Fruit fly (Drosophila melanogaster) whole organism, prepupa: ENCODE results near the gene tweek.

Source experiments
- CG10669 ChIP-seq: fragments of 200-800 bp; sonication (Bioruptor generic); optimal IDR thresholded peaks from 3 replicates; lab custom pipeline; 2018; ENCODE audit warnings: missing biosample characterization, mild to moderate bottlenecking, missing genetic modification characterization, moderate library complexity
- CG11294 ChIP-seq: fragments of 200-800 bp; sonication (Bioruptor generic); IDR thresholded peaks from 2 replicates; pipeline ENCODE4 v1.3.6; 2022; ENCODE audit warnings: missing biosample characterization, missing genetic modification characterization
- CG15336 ChIP-seq: fragments of 200-800 bp; sonication (Bioruptor generic); IDR thresholded peaks from 2 replicates; pipeline ENCODE4 v1.3.6; 2022; ENCODE audit warnings: missing biosample characterization, missing genetic modification characterization
- CG16779 ChIP-seq: fragments of 200-800 bp; sonication (Bioruptor generic); optimal IDR thresholded peaks from 3 replicates; lab custom pipeline; 2017; ENCODE audit warnings: missing biosample characterization, mild to moderate bottlenecking, missing genetic modification characterization
- CG3032 ChIP-seq: fragments of 200-800 bp; optimal IDR thresholded peaks from 2 replicates; lab custom pipeline; 2019; ENCODE audit warnings: missing biosample characterization, mild to moderate bottlenecking, missing genetic modification characterization, moderate library complexity
- CG31627 ChIP-seq: fragments of 200-800 bp; sonication (Bioruptor generic); optimal IDR thresholded peaks from 3 replicates; lab custom pipeline; 2016; ENCODE audit warnings: missing biosample characterization, missing genetic modification characterization
- CG32006 ChIP-seq: fragments of 200-800 bp; sonication (Bioruptor generic); optimal IDR thresholded peaks from 3 replicates; lab custom pipeline; 2017; ENCODE audit warnings: missing biosample characterization, mild to moderate bottlenecking, missing genetic modification characterization
- CG34406 ChIP-seq: fragments of 200-800 bp; sonication (Bioruptor generic); optimal IDR thresholded peaks from 3 replicates; lab custom pipeline; 2016; ENCODE audit warnings: missing biosample characterization, missing genetic modification characterization
- CG3919 ChIP-seq: fragments of 200-800 bp; sonication (Bioruptor generic); optimal IDR thresholded peaks from 3 replicates; lab custom pipeline; 2016; ENCODE audit warnings: missing biosample characterization, missing genetic modification characterization
- CG6276 ChIP-seq: fragments of 200-800 bp; sonication (Bioruptor generic); optimal IDR thresholded peaks from 2 replicates; lab custom pipeline; 2017; ENCODE audit warnings: missing biosample characterization, mild to moderate bottlenecking, missing genetic modification characterization
- CG6792 ChIP-seq: fragments of 200-800 bp; sonication (Bioruptor generic); optimal IDR thresholded peaks from 3 replicates; lab custom pipeline; 2016; ENCODE audit warnings: missing biosample characterization, missing genetic modification characterization
- CG7368 ChIP-seq: fragments of 200-800 bp; sonication (Bioruptor generic); optimal IDR thresholded peaks from 3 replicates; lab custom pipeline; 2016; ENCODE audit warnings: missing biosample characterization, missing genetic modification characterization
- CG8319 ChIP-seq: fragments of 200-800 bp; sonication (Bioruptor generic); optimal IDR thresholded peaks from 3 replicates; lab custom pipeline; 2016; ENCODE audit warnings: missing biosample characterization, missing genetic modification characterization
- CG8632 ChIP-seq: fragments of 200-800 bp; sonication (Bioruptor generic); optimal IDR thresholded peaks from 3 replicates; lab custom pipeline; 2016; ENCODE audit warnings: missing biosample characterization, missing genetic modification characterization
- Eip75B ChIP-seq: fragments of 200-800 bp; sonication (Bioruptor generic); optimal IDR thresholded peaks from 3 replicates; lab custom pipeline; 2016; ENCODE audit warnings: missing biosample characterization, missing genetic modification characterization
- Eip93F ChIP-seq: fragments of 200-800 bp; sonication (Bioruptor generic); optimal IDR thresholded peaks from 2 replicates; lab custom pipeline; 2016; ENCODE audit warnings: missing biosample characterization, mild to moderate bottlenecking, missing genetic modification characterization
- Ets96B ChIP-seq: fragments of 200-800 bp; optimal IDR thresholded peaks from 2 replicates; lab custom pipeline; 2019; ENCODE audit warnings: missing biosample characterization, mild to moderate bottlenecking, missing genetic modification characterization, moderate library complexity
- Hr38 ChIP-seq: sonication (Bioruptor generic); optimal IDR thresholded peaks from 2 replicates; lab custom pipeline; 2016; ENCODE audit warnings: missing biosample characterization, missing genetic modification characterization
- Hr39 ChIP-seq: fragments of 200-800 bp; sonication (Bioruptor generic); optimal IDR thresholded peaks from 2 replicates; lab custom pipeline; 2016; ENCODE audit warnings: missing biosample characterization, missing genetic modification characterization
- Lpt ChIP-seq: fragments of 200-800 bp; sonication (Bioruptor generic); optimal IDR thresholded peaks from 3 replicates; lab custom pipeline; 2016; ENCODE audit warnings: missing biosample characterization, missing genetic modification characterization
- Met ChIP-seq: fragments of 200-800 bp; sonication (Bioruptor generic); optimal IDR thresholded peaks from 3 replicates; lab custom pipeline; 2016; ENCODE audit warnings: missing biosample characterization, missing genetic modification characterization
- Smox ChIP-seq: fragments of 200-800 bp; sonication (Bioruptor generic); optimal IDR thresholded peaks from 3 replicates; lab custom pipeline; 2016; ENCODE audit warnings: missing biosample characterization, missing genetic modification characterization
- Sox15 ChIP-seq: fragments of 200-800 bp; sonication (Bioruptor generic); optimal IDR thresholded peaks from 3 replicates; lab custom pipeline; 2016; ENCODE audit warnings: missing biosample characterization, missing genetic modification characterization
- achi ChIP-seq: fragments of 200-800 bp; sonication (Bioruptor generic); optimal IDR thresholded peaks from 3 replicates; lab custom pipeline; 2016; ENCODE audit warnings: missing biosample characterization, missing genetic modification characterization
- acj6 ChIP-seq: fragments of 200-800 bp; sonication (Bioruptor generic); optimal IDR thresholded peaks from 3 replicates; lab custom pipeline; 2016; ENCODE audit warnings: missing biosample characterization, missing genetic modification characterization
- cyc ChIP-seq: fragments of 200-800 bp; sonication (Bioruptor generic); optimal IDR thresholded peaks from 3 replicates; lab custom pipeline; 2016; ENCODE audit warnings: missing biosample characterization, missing genetic modification characterization
- dac ChIP-seq: fragments of 200-800 bp; sonication (Bioruptor generic); optimal IDR thresholded peaks from 2 replicates; lab custom pipeline; 2017; ENCODE audit warnings: missing biosample characterization, mild to moderate bottlenecking, missing genetic modification characterization
- dsx ChIP-seq: fragments of 200-800 bp; optimal IDR thresholded peaks from 3 replicates; lab custom pipeline; 2019; ENCODE audit warnings: missing biosample characterization, mild to moderate bottlenecking, missing genetic modification characterization, moderate library complexity; ENCODE audit not compliant: poor library complexity, severe bottlenecking
- eg ChIP-seq: fragments of 200-800 bp; sonication (Bioruptor generic); IDR thresholded peaks from 3 replicates; pipeline ENCODE4 v1.3.6; 2022; ENCODE audit warnings: missing biosample characterization, missing genetic modification characterization
- esn ChIP-seq: fragments of 200-800 bp; sonication (Bioruptor generic); optimal IDR thresholded peaks from 2 replicates; lab custom pipeline; 2016; ENCODE audit warnings: missing biosample characterization, mild to moderate bottlenecking, missing genetic modification characterization, moderate library complexity
- fd85E ChIP-seq: fragments of 200-800 bp; sonication (Bioruptor generic); optimal IDR thresholded peaks from 3 replicates; lab custom pipeline; 2016; ENCODE audit warnings: missing biosample characterization, missing genetic modification characterization
- fkh ChIP-seq: fragments of 200-800 bp; sonication (Bioruptor generic); optimal IDR thresholded peaks from 3 replicates; lab custom pipeline; 2017; ENCODE audit warnings: missing biosample characterization, mild to moderate bottlenecking, missing genetic modification characterization, moderate library complexity
- lz ChIP-seq: fragments of 200-800 bp; sonication (Bioruptor generic); optimal IDR thresholded peaks from 3 replicates; lab custom pipeline; 2016; ENCODE audit warnings: missing biosample characterization, missing genetic modification characterization
- spab ChIP-seq: fragments of 200-800 bp; sonication (Bioruptor generic); optimal IDR thresholded peaks from 2 replicates; lab custom pipeline; 2017; ENCODE audit warnings: missing biosample characterization, mild to moderate bottlenecking, missing genetic modification characterization, missing genetic modification reagents
- ss ChIP-seq, 2 experiments: fragments of 200-800 bp; sonication (Bioruptor generic); optimal IDR thresholded peaks; 2 replicates in 1 of 2; 3 replicates in 1 of 2; lab custom pipeline; 2017 to 2018; ENCODE audit warnings: mild to moderate bottlenecking in 2 of 2, missing biosample characterization in 2 of 2, missing genetic modification characterization in 2 of 2, moderate library complexity in 1 of 2
- vri ChIP-seq: fragments of 200-800 bp; sonication (Bioruptor generic); optimal IDR thresholded peaks from 3 replicates; lab custom pipeline; 2016; ENCODE audit warnings: missing biosample characterization, mild to moderate bottlenecking, missing genetic modification characterization

Gene tweek

dm6 chr2L:16843336-16843735 lies 45.0 kb upstream of the tweek start (continued):
- TF ChIP-seq Ets96B (tag; lab: Kevin White, UChicago) (no peak), fkh (GFP tag; lab: Kevin White, UChicago) (no peak), CG8632 (GFP tag; lab: Kevin White, UChicago) (no peak), CG3032 (tag; lab: Kevin White, UChicago) (no peak), Lpt (GFP tag; lab: Kevin White, UChicago) (no peak), CG31627 (GFP tag; lab: Kevin White, UChicago) (peak; percentile 46), CG8319 (GFP tag; lab: Kevin White, UChicago) (no peak), CG34406 (peak; percentile 35)
- TF ChIP-seq, all 60 proteins: peak for 30

dm6 chr2L:16845179-16845578 lies 43.1 kb upstream of the tweek start:
- TF ChIP-seq fkh (GFP tag; lab: Kevin White, UChicago) (peak; percentile 13), fd85E (no peak)
- TF ChIP-seq, all 60 proteins: peak for 1

dm6 chr2L:16846742-16847346 lies 41.4 kb upstream of the tweek start:
- TF ChIP-seq ss (GFP tag; optimal IDR thresholded peaks at IDR 0.05; lab: Kevin White, UChicago), result peak in 1 of 2 experiments; percentile 15
- TF ChIP-seq CG7368 (GFP tag; lab: Kevin White, UChicago), result no peak
- peak; percentile 24; the same call in 1 of the 2 replicates for TF ChIP-seq CG15336
- TF ChIP-seq dac, result no peak

dm6 chr2L:16847948-16848347 lies 40.3 kb upstream of the tweek start:
- TF ChIP-seq achi, result no peak
- TF ChIP-seq dsx, result peak; percentile 67
- no peak for TF ChIP-seq Ets96B (tag; lab: Kevin White, UChicago)
- TF ChIP-seq Sox15 (GFP tag; lab: Kevin White, UChicago), result no peak
- no peak for TF ChIP-seq CG8632 (GFP tag; lab: Kevin White, UChicago)
- no peak for TF ChIP-seq Hr39 (GFP tag; lab: Kevin White, UChicago)
- no peak for TF ChIP-seq CG10669 (GFP tag; lab: Kevin White, UChicago)
- no peak for TF ChIP-seq esn (GFP tag; lab: Kevin White, UChicago)

DNA sequence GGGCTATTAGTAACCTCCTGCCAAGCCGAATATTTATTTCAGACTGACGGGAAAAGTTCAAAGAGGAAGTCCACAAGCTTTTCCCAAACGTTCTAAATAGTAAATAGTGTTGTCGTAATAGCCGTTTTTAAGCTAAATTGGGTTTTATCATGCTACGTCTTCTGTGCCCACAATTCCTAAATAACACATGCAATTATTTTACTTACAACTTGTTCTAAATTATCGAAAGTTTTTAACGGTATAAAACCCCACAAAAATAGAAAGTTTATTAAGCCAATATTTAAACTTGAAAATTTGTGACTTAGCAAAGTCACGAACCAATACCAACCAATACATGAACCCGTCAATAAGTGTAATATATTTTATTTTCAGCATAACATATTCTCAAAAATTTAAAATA lies 39.6 kb upstream of the tweek start, which contains the start of gene CG13284:
Gene CG13284 (minus strand): TSS at position 47 of the 400 bp plus-strand sequence.
- TF ChIP-seq Eip75B (GFP tag; lab: Kevin White, UChicago), result no peak
- TF ChIP-seq CG32006 (GFP tag; lab: Kevin White, UChicago), result no peak
- no peak for TF ChIP-seq CG31627 (GFP tag; lab: Kevin White, UChicago)
- no peak for TF ChIP-seq CG6276
- TF ChIP-seq eg, result no peak
- TF ChIP-seq cyc (GFP tag; lab: Kevin White, UChicago), result no peak
- no peak for TF ChIP-seq acj6 (GFP tag; lab: Kevin White, UChicago)
- no peak for TF ChIP-seq CG3919 (GFP tag; lab: Kevin White, UChicago)
- no peak for TF ChIP-seq CG16779
- no peak for TF ChIP-seq vri
- no peak for TF ChIP-seq lz (GFP tag; lab: Kevin White, UChicago)
- no peak for TF ChIP-seq Smox
- no peak for TF ChIP-seq Hr38
- no peak for TF ChIP-seq Met (GFP tag; lab: Kevin White, UChicago)
- no peak for TF ChIP-seq dsx
- TF ChIP-seq spab (GFP tag; lab: Kevin White, UChicago), result no peak
- TF ChIP-seq CG11294, result no peak
- no peak for TF ChIP-seq Eip93F (GFP tag; lab: Kevin White, UChicago)
- TF ChIP-seq CG6792 (GFP tag; lab: Kevin White, UChicago), result no peak
